Fruit fly (Drosophila melanogaster) Kc167 (cell line): ENCODE data around the gene Dop1R1.
A peak's percentile ranks its signal among the peaks of the same experiment; 100 is the strongest.

Experiments
- Myc ChIP-seq: fragments of >200 bp; optimal IDR thresholded peaks from 2 replicates; lab custom pipeline; 2017; ENCODE audit warnings: missing external identifiers
- Sin3A ChIP-seq: fragments of >200 bp; optimal IDR thresholded peaks from 2 replicates; lab custom pipeline; 2018; ENCODE audit warnings: missing external identifiers
- h ChIP-seq: fragments of >200 bp; optimal IDR thresholded peaks from 3 replicates; lab custom pipeline; 2018; ENCODE audit warnings: missing external identifiers
- insv ChIP-seq: fragments of >200 bp; optimal IDR thresholded peaks from 3 replicates; lab custom pipeline; 2018; ENCODE audit warnings: missing external identifiers
- psq ChIP-seq: fragments of >200 bp; optimal IDR thresholded peaks from 2 replicates; lab custom pipeline; 2017; ENCODE audit warnings: missing external identifiers
- ttk ChIP-seq: sonication (Bioruptor generic); optimal IDR thresholded peaks from 2 replicates; lab custom pipeline; 2017; ENCODE audit warnings: missing external identifiers

Gene Dop1R1

DNA sequence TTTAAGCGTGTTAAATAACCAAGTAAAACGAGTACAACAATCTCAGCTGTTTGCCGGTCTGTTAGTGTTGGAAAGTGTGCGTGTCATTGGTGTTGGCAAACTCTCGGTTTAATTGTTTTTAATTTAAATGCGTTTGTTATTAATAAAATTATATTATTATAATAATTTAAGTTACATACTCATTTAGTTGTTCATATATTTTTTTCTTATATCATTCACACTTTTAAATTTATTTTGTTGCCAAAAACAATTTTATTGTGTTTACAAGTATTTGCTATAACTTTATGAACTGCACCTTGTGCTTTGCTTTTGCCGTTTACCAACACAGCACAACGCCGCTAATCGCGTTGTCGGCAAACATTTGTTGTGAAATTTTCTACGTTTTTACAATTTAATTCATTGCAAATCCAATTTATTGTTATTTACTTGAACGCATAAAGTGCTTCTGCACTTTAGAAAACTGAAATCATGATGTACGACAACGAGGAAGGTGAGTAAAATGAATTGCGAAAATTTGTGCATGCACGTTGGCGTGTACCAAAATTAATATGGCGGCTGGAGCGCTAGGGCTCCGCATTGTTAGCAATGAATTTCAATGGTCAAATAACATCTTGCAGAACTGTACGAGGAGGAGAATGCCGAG, 89.0 kb downstream of the Dop1R1 start, which contains the start of the genes 140up and Polr2B:
Gene 140up (minus strand): TSS at position 70 of the 643 bp plus-strand sequence.
Gene Polr2B (plus strand): TSS at position 313 of the 643 bp plus-strand sequence.
- no peak for TF ChIP-seq insv (lab: Kevin White, UChicago)
- TF ChIP-seq h (lab: Kevin White, UChicago), result peak; percentile 25

- no peak for TF ChIP-seq h (lab: Kevin White, UChicago)
- no peak for TF ChIP-seq psq
- no peak for TF ChIP-seq ttk (lab: Kevin White, UChicago)
- no peak for TF ChIP-seq Sin3A (lab: Kevin White, UChicago)
- TF ChIP-seq Myc (lab: Kevin White, UChicago), result no peak
- TF ChIP-seq insv (lab: Kevin White, UChicago), result no peak
These were observed 92.2 kb downstream of the Dop1R1 start, which contains the start of the genes Abi and twf for dm6 chr3R:14122347-14122812. Gene Abi, minus strand, starts transcription at chr3R:14122420. Gene twf, plus strand, starts transcription at chr3R:14122654.

DNA sequence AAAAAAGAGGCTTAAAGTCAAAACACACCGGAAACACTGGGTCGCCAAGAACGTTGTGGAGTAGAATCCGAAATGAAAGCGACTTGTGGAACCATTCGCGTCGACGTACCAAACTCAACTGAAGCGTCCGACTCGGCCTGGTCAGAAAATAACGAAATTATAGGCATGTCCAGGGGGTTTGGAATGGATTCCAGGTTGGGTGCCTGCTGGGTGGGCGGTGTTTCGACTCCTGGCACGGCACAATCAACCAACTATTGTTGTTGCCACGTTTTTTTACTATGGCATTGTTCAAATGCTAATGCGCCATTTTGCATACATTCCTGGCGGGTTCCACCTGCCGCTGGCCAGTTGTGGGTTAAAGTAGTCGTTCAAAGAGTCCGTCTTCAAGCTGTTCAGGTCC, 96.3 kb downstream of the Dop1R1 start, which contains the start of gene Kif19A:
Gene Kif19A (minus strand): TSS at position 101 of the 400 bp plus-strand sequence.
- TF ChIP-seq Sin3A (lab: Kevin White, UChicago) (no peak), Myc (lab: Kevin White, UChicago) (no peak), h (lab: Kevin White, UChicago) (no peak), insv (lab: Kevin White, UChicago) (no peak), ttk (lab: Kevin White, UChicago) (no peak), psq (no peak)

- no peak for TF ChIP-seq Myc (lab: Kevin White, UChicago)
- no peak for TF ChIP-seq insv (lab: Kevin White, UChicago)
- no peak for TF ChIP-seq psq
- TF ChIP-seq Sin3A (lab: Kevin White, UChicago), result no peak
- no peak for TF ChIP-seq h (lab: Kevin White, UChicago)
- TF ChIP-seq ttk (lab: Kevin White, UChicago), result no peak
These were observed 98.5 kb downstream of the Dop1R1 start for dm6 chr3R:14116088-14116487.
